Fruit fly (Drosophila melanogaster) whole organism, embryonic: ENCODE results near the gene Rab9Fb.

Source experiments
- Ada2b ChIP-seq: fragments of 200-800 bp; sonication (Bioruptor generic); IDR thresholded peaks from 2 replicates; pipeline ENCODE4 v1.3.6; 2022; ENCODE audit warnings: missing biosample characterization, missing genetic modification characterization
- Aef1 ChIP-seq: fragments of 200-800 bp; sonication (Bioruptor generic); IDR thresholded peaks from 3 replicates; pipeline ENCODE4 v1.3.6; 2022; ENCODE audit warnings: missing biosample characterization, missing genetic modification characterization
- Atf6 ChIP-seq: fragments of 200-800 bp; sonication (Bioruptor generic); IDR thresholded peaks from 2 replicates; pipeline ENCODE4 v1.3.6; 2022; ENCODE audit warnings: missing biosample characterization, missing genetic modification characterization
- Bgb ChIP-seq: fragments of 200-800 bp; sonication (Bioruptor generic); IDR thresholded peaks from 2 replicates; pipeline ENCODE4 v1.3.6; 2022; ENCODE audit warnings: missing biosample characterization, missing genetic modification characterization; ENCODE audit not compliant: partially characterized antibody
- CG10147 ChIP-seq: fragments of 200-800 bp; sonication (Bioruptor generic); optimal IDR thresholded peaks from 2 replicates; lab custom pipeline; 2019; ENCODE audit warnings: missing biosample characterization, mild to moderate bottlenecking, missing genetic modification characterization, moderate library complexity
- CG10321 ChIP-seq: fragments of 200-800 bp; sonication (Bioruptor generic); IDR thresholded peaks from 2 replicates; pipeline ENCODE4 v1.3.6; 2022; ENCODE audit warnings: missing biosample characterization, missing genetic modification characterization
- CG10543 ChIP-seq: fragments of 200-800 bp; sonication (Bioruptor generic); optimal IDR thresholded peaks from 3 replicates; lab custom pipeline; 2017; ENCODE audit warnings: missing biosample characterization, mild to moderate bottlenecking, missing genetic modification characterization, moderate library complexity
- CG11560 ChIP-seq: fragments of 200-800 bp; sonication (Bioruptor generic); IDR thresholded peaks from 3 replicates; pipeline ENCODE4 v1.3.6; 2022; ENCODE audit warnings: missing biosample characterization, missing genetic modification characterization
- CG13624 ChIP-seq: fragments of 200-800 bp; sonication (Bioruptor generic); optimal IDR thresholded peaks from 2 replicates; lab custom pipeline; 2016; ENCODE audit warnings: missing biosample characterization, missing genetic modification characterization
- CG15011 ChIP-seq: fragments of 200-800 bp; sonication (Bioruptor generic); optimal IDR thresholded peaks from 3 replicates; lab custom pipeline; 2018; ENCODE audit warnings: missing biosample characterization, mild to moderate bottlenecking, missing genetic modification characterization
- CG17328 ChIP-seq: fragments of 200-800 bp; sonication (Bioruptor generic); IDR thresholded peaks from 2 replicates; pipeline ENCODE4 v1.3.6; 2022; ENCODE audit warnings: missing biosample characterization, missing genetic modification characterization
- CG18011 ChIP-seq: fragments of 200-800 bp; sonication (Bioruptor generic); optimal IDR thresholded peaks from 2 replicates; lab custom pipeline; 2017; ENCODE audit warnings: missing biosample characterization, missing genetic modification characterization, mild to moderate bottlenecking, moderate library complexity, missing genotype
- CG2199 ChIP-seq: fragments of 200-800 bp; sonication (Bioruptor generic); IDR thresholded peaks from 3 replicates; pipeline ENCODE4 v1.3.6; 2022; ENCODE audit warnings: missing biosample characterization, missing genetic modification characterization
- CG31224 ChIP-seq: fragments of 200-800 bp; sonication (Bioruptor generic); IDR thresholded peaks from 2 replicates; pipeline ENCODE4 v1.3.6; 2022; ENCODE audit warnings: missing biosample characterization, missing genetic modification characterization
- CG34224 ChIP-seq: fragments of 200-800 bp; sonication (Bioruptor generic); IDR thresholded peaks from 3 replicates; pipeline ENCODE4 v1.3.6; 2022; ENCODE audit warnings: missing biosample characterization, missing genetic modification characterization; ENCODE audit not compliant: partially characterized antibody
- CG6791 ChIP-seq: fragments of 200-800 bp; sonication (Bioruptor generic); IDR thresholded peaks from 3 replicates; pipeline ENCODE4 v1.3.6; 2022; ENCODE audit warnings: missing biosample characterization, missing genetic modification characterization; ENCODE audit not compliant: partially characterized antibody
- CG8290 ChIP-seq, 3 experiments: fragments of 200-800 bp; sonication (Bioruptor generic); optimal IDR thresholded peaks; 2 replicates each; lab custom pipeline; 2016 to 2019; ENCODE audit warnings: missing biosample characterization in 3 of 3, missing genetic modification characterization in 3 of 3, mild to moderate bottlenecking in 2 of 3, moderate library complexity in 1 of 3
- CG8765 ChIP-seq: fragments of 200-800 bp; sonication (Bioruptor generic); IDR thresholded peaks from 2 replicates; pipeline ENCODE4 v1.3.6; 2022; ENCODE audit warnings: missing biosample characterization, missing genetic modification characterization
- Dbx ChIP-seq: fragments of 200-800 bp; sonication (Bioruptor generic); IDR thresholded peaks from 3 replicates; pipeline ENCODE4 v1.3.6; 2022; ENCODE audit warnings: missing biosample characterization, missing genetic modification characterization
- Doc3 ChIP-seq: fragments of 200-800 bp; sonication (Bioruptor generic); IDR thresholded peaks from 3 replicates; pipeline ENCODE4 v1.3.6; 2022; ENCODE audit warnings: missing biosample characterization, missing genetic modification characterization; ENCODE audit not compliant: partially characterized antibody
- Dp ChIP-seq: fragments of 200-800 bp; sonication (Bioruptor generic); optimal IDR thresholded peaks from 2 replicates; lab custom pipeline; 2018; ENCODE audit warnings: missing biosample characterization, mild to moderate bottlenecking, missing genetic modification characterization, moderate library complexity
- E2f1 ChIP-seq: fragments of 200-800 bp; sonication (Bioruptor generic); IDR thresholded peaks from 2 replicates; pipeline ENCODE4 v1.3.6; 2022; ENCODE audit warnings: missing biosample characterization, missing genetic modification characterization
- GATAe ChIP-seq: fragments of 200-800 bp; sonication (Bioruptor generic); conservative IDR thresholded peaks from 2 replicates; pipeline ENCODE4 v1.3.6; 2022; ENCODE audit warnings: missing biosample characterization, missing genetic modification characterization
- HLHmδ ChIP-seq: fragments of 200-800 bp; sonication (Bioruptor generic); optimal IDR thresholded peaks from 2 replicates; lab custom pipeline; 2018; ENCODE audit warnings: missing biosample characterization, mild to moderate bottlenecking, missing genetic modification characterization, moderate library complexity
- Kr ChIP-seq: fragments of 200-800 bp; sonication (Bioruptor generic); optimal IDR thresholded peaks from 2 replicates; lab custom pipeline; 2017; ENCODE audit warnings: missing biosample characterization, mild to moderate bottlenecking, missing genetic modification characterization
- Lim3 ChIP-seq: fragments of 200-800 bp; sonication (Bioruptor generic); IDR thresholded peaks from 2 replicates; pipeline ENCODE4 v1.3.6; 2022; ENCODE audit warnings: missing biosample characterization, missing genetic modification characterization
- Side ChIP-seq: fragments of 200-800 bp; sonication (Bioruptor generic); optimal IDR thresholded peaks from 2 replicates; lab custom pipeline; 2016; ENCODE audit warnings: missing biosample characterization, missing genetic modification characterization
- Sox102F ChIP-seq: fragments of 200-800 bp; sonication (Bioruptor generic); optimal IDR thresholded peaks from 2 replicates; lab custom pipeline; 2018; ENCODE audit warnings: missing biosample characterization, mild to moderate bottlenecking, missing genetic modification characterization, moderate library complexity
- TFAM ChIP-seq: fragments of 200-800 bp; sonication (Bioruptor generic); optimal IDR thresholded peaks from 2 replicates; lab custom pipeline; 2017; ENCODE audit warnings: missing biosample characterization, missing genetic modification characterization, inconsistent platforms
- Usf ChIP-seq: fragments of 200-800 bp; sonication (Bioruptor generic); optimal IDR thresholded peaks from 2 replicates; lab custom pipeline; 2017; ENCODE audit warnings: missing genotype, missing biosample characterization, missing genetic modification characterization
- Xbp1 ChIP-seq: fragments of 200-800 bp; sonication (Bioruptor generic); optimal IDR thresholded peaks from 3 replicates; lab custom pipeline; 2016; ENCODE audit warnings: missing biosample characterization, mild to moderate bottlenecking, missing genetic modification characterization
- corto ChIP-seq: fragments of 200-800 bp; sonication (Bioruptor generic); optimal IDR thresholded peaks from 2 replicates; lab custom pipeline; 2016; ENCODE audit warnings: missing biosample characterization, mild to moderate bottlenecking, missing genetic modification characterization, moderate library complexity
- en ChIP-seq: fragments of 200-800 bp; sonication (Bioruptor generic); optimal IDR thresholded peaks from 2 replicates; lab custom pipeline; 2016; ENCODE audit warnings: missing biosample characterization, missing genetic modification characterization
- eve ChIP-seq, 2 experiments: fragments of >200 bp; optimal IDR thresholded peaks; 2 replicates each; lab custom pipeline; 2017; ENCODE audit warnings: missing biosample characterization in 2 of 2, missing genetic modification characterization in 2 of 2
- fd96Cb ChIP-seq: fragments of 200-800 bp; sonication (Bioruptor generic); optimal IDR thresholded peaks from 2 replicates; lab custom pipeline; 2018; ENCODE audit warnings: missing biosample characterization, mild to moderate bottlenecking, missing genetic modification characterization, moderate library complexity
- grau ChIP-seq: fragments of 200-800 bp; optimal IDR thresholded peaks from 3 replicates; lab custom pipeline; 2019; ENCODE audit warnings: missing biosample characterization, mild to moderate bottlenecking, missing genetic modification characterization, moderate library complexity
- h ChIP-seq: fragments of >200 bp; optimal IDR thresholded peaks from 2 replicates; lab custom pipeline; 2017
- hbn ChIP-seq: fragments of 200-800 bp; sonication (Bioruptor generic); IDR thresholded peaks from 2 replicates; pipeline ENCODE4 v1.3.6; 2022; ENCODE audit warnings: missing biosample characterization, missing genetic modification characterization; ENCODE audit not compliant: partially characterized antibody
- lbe ChIP-seq: fragments of 200-800 bp; sonication (Bioruptor generic); optimal IDR thresholded peaks from 2 replicates; lab custom pipeline; 2016; ENCODE audit warnings: missing biosample characterization, mild to moderate bottlenecking, missing genetic modification characterization
- p53 ChIP-seq: fragments of 200-800 bp; sonication (Bioruptor generic); optimal IDR thresholded peaks from 2 replicates; lab custom pipeline; 2016; ENCODE audit warnings: missing biosample characterization, missing genetic modification characterization
- phol ChIP-seq: fragments of 200-800 bp; sonication (Bioruptor generic); optimal IDR thresholded peaks from 3 replicates; lab custom pipeline; 2018; ENCODE audit warnings: missing biosample characterization, mild to moderate bottlenecking, missing genetic modification characterization, moderate library complexity
- pros ChIP-seq: fragments of 200-800 bp; sonication (Bioruptor generic); optimal IDR thresholded peaks from 3 replicates; lab custom pipeline; 2019; ENCODE audit warnings: missing biosample characterization, mild to moderate bottlenecking, missing genetic modification characterization, moderate library complexity
- run ChIP-seq: fragments of 200-800 bp; sonication (Bioruptor generic); optimal IDR thresholded peaks from 3 replicates; lab custom pipeline; 2018; ENCODE audit warnings: missing biosample characterization, mild to moderate bottlenecking, missing genetic modification characterization
- salm ChIP-seq: fragments of 200-800 bp; sonication (Bioruptor generic); optimal IDR thresholded peaks from 2 replicates; lab custom pipeline; 2018; ENCODE audit warnings: missing biosample characterization, mild to moderate bottlenecking, missing genetic modification characterization
- scrt ChIP-seq: fragments of 200-800 bp; sonication (Bioruptor generic); optimal IDR thresholded peaks from 2 replicates; lab custom pipeline; 2018; ENCODE audit warnings: missing biosample characterization, mild to moderate bottlenecking, missing genetic modification characterization, moderate library complexity
- sens-2 ChIP-seq: fragments of 200-800 bp; sonication (Bioruptor generic); IDR thresholded peaks from 2 replicates; pipeline ENCODE4 v1.3.6; 2022; ENCODE audit warnings: missing biosample characterization, missing genetic modification characterization
- stwl ChIP-seq: fragments of 200-800 bp; sonication (Bioruptor generic); optimal IDR thresholded peaks from 3 replicates; lab custom pipeline; 2018; ENCODE audit warnings: missing biosample characterization, mild to moderate bottlenecking, missing genetic modification characterization, moderate library complexity
- tna ChIP-seq: fragments of 200-800 bp; sonication (Bioruptor generic); IDR thresholded peaks from 2 replicates; pipeline ENCODE4 v1.3.6; 2022; ENCODE audit warnings: missing biosample characterization, missing genetic modification characterization; ENCODE audit not compliant: partially characterized antibody
- unc-4 ChIP-seq: fragments of 200-800 bp; sonication (Bioruptor generic); IDR thresholded peaks from 2 replicates; pipeline ENCODE4 v1.3.6; 2022; ENCODE audit warnings: missing biosample characterization, missing genetic modification characterization; ENCODE audit not compliant: partially characterized antibody
- vnd ChIP-seq: fragments of 200-800 bp; sonication (Bioruptor generic); IDR thresholded peaks from 3 replicates; pipeline ENCODE4 v1.3.6; 2022; ENCODE audit warnings: missing biosample characterization, missing genetic modification characterization; ENCODE audit not compliant: partially characterized antibody
- wor ChIP-seq: fragments of 200-800 bp; sonication (Bioruptor generic); IDR thresholded peaks from 2 replicates; pipeline ENCODE4 v1.3.6; 2022; ENCODE audit warnings: missing biosample characterization, missing genetic modification characterization

Rab9Fb gene

DNA sequence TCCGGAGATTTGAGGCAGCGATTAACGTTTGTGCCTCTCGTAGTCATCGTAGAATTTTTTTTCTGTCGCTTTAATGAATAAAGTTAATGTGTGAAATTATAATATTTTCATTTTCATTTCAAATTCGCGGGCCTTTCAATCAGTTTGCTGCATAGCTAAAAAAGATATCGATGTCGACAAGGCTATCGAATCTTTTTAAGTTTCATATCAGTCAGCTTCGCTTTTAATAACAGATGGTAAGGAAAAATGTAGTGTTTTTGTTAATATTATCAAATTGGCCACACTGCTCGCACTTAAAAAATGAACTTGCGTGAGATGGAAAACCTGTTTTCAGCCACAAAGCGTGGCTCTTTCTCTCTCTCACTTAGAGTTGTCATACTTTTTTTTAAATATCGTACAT is 22.7 kb downstream of the Rab9Fb start (continued):
- no peak for TF ChIP-seq CG10147 (GFP tag; lab: Kevin White, UChicago)
- no peak for TF ChIP-seq CG17328 (GFP tag; lab: Robert Waterston, UW)
- TF ChIP-seq CG10321, result no peak
- no peak for TF ChIP-seq Lim3 (GFP tag; lab: Robert Waterston, UW)
- TF ChIP-seq Usf (GFP tag; lab: Kevin White, UChicago), result no peak
- peak; percentile 61 for TF ChIP-seq Bgb
- peak; percentile 78 for TF ChIP-seq CG6791 (GFP tag; lab: Robert Waterston, UW)
- no peak for TF ChIP-seq p53 (GFP tag; lab: Kevin White, UChicago)
- peak; percentile 44; the same call in 2 of the 3 replicates for TF ChIP-seq Doc3 (GFP tag; lab: Robert Waterston, UW)
- peak; percentile 61 for TF ChIP-seq hbn (GFP tag; lab: Robert Waterston, UW)
- TF ChIP-seq Side, result no peak
- TF ChIP-seq Ada2b (GFP tag; lab: Robert Waterston, UW), result no peak
- no peak for TF ChIP-seq en (GFP tag; lab: Kevin White, UChicago)
- TF ChIP-seq Atf6 (GFP tag; lab: Robert Waterston, UW), result no peak
- TF ChIP-seq CG8765 (GFP tag; lab: Robert Waterston, UW), result no peak
- TF ChIP-seq eve (GFP tag; optimal IDR thresholded peaks at IDR 0.05; lab: Kevin White, UChicago), result no peak
- TF ChIP-seq GATAe, result no peak
- TF ChIP-seq CG34224 (GFP tag; lab: Robert Waterston, UW), result peak; percentile 77
- no peak for TF ChIP-seq Sox102F
- TF ChIP-seq pros (GFP tag; lab: Kevin White, UChicago), result no peak
- TF ChIP-seq run, result no peak
- TF ChIP-seq CG13624 (GFP tag; lab: Kevin White, UChicago), result no peak
- TF ChIP-seq salm (tag; lab: Kevin White, UChicago), result no peak
- peak; percentile 61 for TF ChIP-seq Dp
- TF ChIP-seq stwl, result peak; percentile 100
- TF ChIP-seq sens-2 (GFP tag; lab: Robert Waterston, UW), result no peak
- no peak for TF ChIP-seq lbe
- peak; percentile 49; the same call in 2 of the 3 replicates for TF ChIP-seq vnd (GFP tag; lab: Robert Waterston, UW)
- TF ChIP-seq tna (GFP tag; lab: Robert Waterston, UW), result no peak
- no peak for TF ChIP-seq corto
- no peak for TF ChIP-seq scrt (GFP tag; lab: Kevin White, UChicago)
- no peak for TF ChIP-seq Dbx (GFP tag; lab: Robert Waterston, UW)
- TF ChIP-seq CG15011 (GFP tag; lab: Kevin White, UChicago), result no peak
- TF ChIP-seq h (lab: Kevin White, UChicago), result no peak
- peak; percentile 95 for TF ChIP-seq CG18011 (GFP tag; lab: Kevin White, UChicago)
- TF ChIP-seq fd96Cb (tag; lab: Kevin White, UChicago), result no peak
- TF ChIP-seq CG11560, result no peak
- no peak for TF ChIP-seq grau (tag; lab: Kevin White, UChicago)
- no peak for TF ChIP-seq Xbp1 (GFP tag; lab: Kevin White, UChicago)
- TF ChIP-seq phol (tag; lab: Kevin White, UChicago), result no peak
- no peak for TF ChIP-seq Aef1 (GFP tag; lab: Robert Waterston, UW)
- no peak for TF ChIP-seq E2f1
- no peak for TF ChIP-seq CG2199
- TF ChIP-seq wor (GFP tag; lab: Robert Waterston, UW), result no peak
- peak; percentile 41 for TF ChIP-seq CG8290 (GFP tag; optimal IDR thresholded peaks at IDR 0.05; lab: Kevin White, UChicago)
- TF ChIP-seq CG8290 (tag; optimal IDR thresholded peaks at IDR 0.05; lab: Kevin White, UChicago), result no peak
- peak; percentile 61 for TF ChIP-seq unc-4 (GFP tag; lab: Robert Waterston, UW)
- TF ChIP-seq HLHmδ (GFP tag; lab: Kevin White, UChicago), result no peak
- TF ChIP-seq TFAM (GFP tag; lab: Kevin White, UChicago), result no peak
- no peak for TF ChIP-seq CG10543 (GFP tag; lab: Kevin White, UChicago)
- TF ChIP-seq CG31224 (GFP tag; lab: Robert Waterston, UW), result no peak
- no peak for TF ChIP-seq Kr (GFP tag; lab: Kevin White, UChicago)
